Fruit fly (Drosophila melanogaster) whole organism, wandering third instar larva: ENCODE measurements around the gene CG8673.
A peak's percentile ranks its signal among the peaks of the same experiment; 100 is the strongest.

Source experiments
- Abd-B ChIP-seq: fragments of >200 bp; optimal IDR thresholded peaks from 2 replicates; lab custom pipeline; 2017; ENCODE audit warnings: missing biosample characterization, missing genetic modification characterization
- CG32264 ChIP-seq: fragments of 200-800 bp; sonication (Bioruptor generic); optimal IDR thresholded peaks from 2 replicates; lab custom pipeline; 2016; ENCODE audit warnings: missing biosample characterization, missing genetic modification characterization
- CG9705 ChIP-seq: fragments of 200-800 bp; sonication (Bioruptor generic); optimal IDR thresholded peaks from 2 replicates; lab custom pipeline; 2018; ENCODE audit warnings: missing biosample characterization, mild to moderate bottlenecking, missing genetic modification characterization
- Dfd ChIP-seq: fragments of >200 bp; optimal IDR thresholded peaks from 2 replicates; lab custom pipeline; 2017; ENCODE audit warnings: missing biosample characterization, missing genetic modification characterization
- Dif ChIP-seq: fragments of 200-275, 200-300 bp; sonication (Bioruptor generic); optimal IDR thresholded peaks from 2 replicates; lab custom pipeline; 2018; ENCODE audit warnings: missing biosample characterization, missing genetic modification characterization; ENCODE audit not compliant: partially characterized antibody
- GATAd ChIP-seq: sonication (Bioruptor generic); optimal IDR thresholded peaks from 2 replicates; lab custom pipeline; 2016; ENCODE audit warnings: missing biosample characterization, missing genetic modification characterization
- HLH106 ChIP-seq: fragments of 200-800 bp; optimal IDR thresholded peaks from 3 replicates; lab custom pipeline; 2019; ENCODE audit warnings: missing biosample characterization, mild to moderate bottlenecking, missing genetic modification characterization, moderate library complexity
- Hnf4 ChIP-seq: fragments of 200-800 bp; sonication (Bioruptor generic); optimal IDR thresholded peaks from 2 replicates; lab custom pipeline; 2016; ENCODE audit warnings: missing biosample characterization, mild to moderate bottlenecking, missing genetic modification characterization
- Hr83 ChIP-seq: fragments of 200-300 bp; sonication (Bioruptor generic); optimal IDR thresholded peaks from 2 replicates; lab custom pipeline; 2016; ENCODE audit warnings: missing biosample characterization, mild to moderate bottlenecking, missing genetic modification characterization, moderate library complexity; ENCODE audit not compliant: poor library complexity, severe bottlenecking
- Jra ChIP-seq: sonication (Bioruptor generic); optimal IDR thresholded peaks from 2 replicates; lab custom pipeline; 2016; ENCODE audit warnings: missing biosample characterization, missing genetic modification characterization
- OdsH ChIP-seq: fragments of 200-800 bp; sonication (Bioruptor generic); optimal IDR thresholded peaks from 2 replicates; lab custom pipeline; 2016; ENCODE audit warnings: missing biosample characterization, mild to moderate bottlenecking, missing genetic modification characterization
- Rel ChIP-seq, 2 experiments: fragments of 200-800 bp; sonication (Bioruptor generic) in 1 of 2; optimal IDR thresholded peaks; 2 replicates in 1 of 2; 3 replicates in 1 of 2; lab custom pipeline; 2016 to 2019; ENCODE audit warnings: mild to moderate bottlenecking in 2 of 2, missing biosample characterization in 2 of 2, missing genetic modification characterization in 2 of 2, moderate library complexity in 1 of 2
- Sp1 ChIP-seq: fragments of 200-800 bp; sonication (Bioruptor generic); optimal IDR thresholded peaks from 3 replicates; lab custom pipeline; 2019; ENCODE audit warnings: missing biosample characterization, mild to moderate bottlenecking, missing genetic modification characterization, moderate library complexity
- Vsx2 ChIP-seq: fragments of 200-300, 225-300 bp; sonication (Bioruptor generic); optimal IDR thresholded peaks from 2 replicates; lab custom pipeline; 2018; ENCODE audit warnings: missing biosample characterization, missing genetic modification characterization; ENCODE audit not compliant: partially characterized antibody
- br ChIP-seq: fragments of 200-800 bp; sonication (Bioruptor generic); optimal IDR thresholded peaks from 2 replicates; lab custom pipeline; 2016; ENCODE audit warnings: missing biosample characterization, missing genetic modification characterization
- dl ChIP-seq, 2 experiments: fragments of 175-275, 200-275 bp in 1 of 2; fragments of 200-275 bp in 1 of 2; sonication (Bioruptor generic); optimal IDR thresholded peaks; lab custom pipeline; 2018; ENCODE audit warnings: mild to moderate bottlenecking in 2 of 2, missing biosample characterization in 2 of 2, missing genetic modification characterization in 2 of 2, moderate library complexity in 2 of 2; ENCODE audit not compliant: partially characterized antibody in 2 of 2, insufficient read depth in 1 of 2
- dsf ChIP-seq: sonication (Bioruptor generic); optimal IDR thresholded peaks from 2 replicates; lab custom pipeline; 2016; ENCODE audit warnings: missing biosample characterization, missing genetic modification characterization, borderline replicate concordance
- ey ChIP-seq: fragments of 200-800 bp; sonication (Bioruptor generic); optimal IDR thresholded peaks from 2 replicates; lab custom pipeline; 2016; ENCODE audit warnings: missing biosample characterization, missing genetic modification characterization
- foxo ChIP-seq, 2 experiments: fragments of 200-800 bp; sonication (Bioruptor generic); optimal IDR thresholded peaks; 2 replicates in 1 of 2; 3 replicates in 1 of 2; lab custom pipeline; 2016 to 2017; ENCODE audit warnings: missing biosample characterization in 2 of 2, missing genetic modification characterization in 2 of 2
- fru ChIP-seq: fragments of 200-800 bp; sonication (Bioruptor generic); optimal IDR thresholded peaks from 3 replicates; lab custom pipeline; 2016; ENCODE audit warnings: missing biosample characterization, mild to moderate bottlenecking, missing genetic modification characterization
- h ChIP-seq: fragments of 200-800 bp; sonication (Bioruptor generic); optimal IDR thresholded peaks from 3 replicates; lab custom pipeline; 2016; ENCODE audit warnings: missing biosample characterization, mild to moderate bottlenecking, missing genetic modification characterization
- jim ChIP-seq: fragments of 175-275, 200-325 bp; sonication (Bioruptor generic); optimal IDR thresholded peaks from 2 replicates; lab custom pipeline; 2016; ENCODE audit warnings: missing biosample characterization, mild to moderate bottlenecking, missing genetic modification characterization
- lola ChIP-seq: fragments of >200 bp; optimal IDR thresholded peaks from 2 replicates; lab custom pipeline; 2017; ENCODE audit warnings: missing biosample characterization, missing genetic modification characterization
- psq ChIP-seq: fragments of 200-800 bp; sonication (Bioruptor generic); optimal IDR thresholded peaks from 3 replicates; lab custom pipeline; 2017; ENCODE audit warnings: missing biosample characterization, mild to moderate bottlenecking, missing genetic modification characterization, moderate library complexity
- rgr ChIP-seq: fragments of 200-800 bp; sonication (Bioruptor generic); optimal IDR thresholded peaks from 3 replicates; lab custom pipeline; 2016; ENCODE audit warnings: missing biosample characterization, mild to moderate bottlenecking, missing genetic modification characterization
- sv ChIP-seq: fragments of 200-800 bp; sonication (Bioruptor generic); optimal IDR thresholded peaks from 3 replicates; lab custom pipeline; 2016; ENCODE audit warnings: missing biosample characterization, missing genetic modification characterization
- tai ChIP-seq: sonication (Bioruptor generic); optimal IDR thresholded peaks from 2 replicates; lab custom pipeline; 2016; ENCODE audit warnings: missing biosample characterization, missing genetic modification characterization
- usp ChIP-seq: fragments of >200 bp; optimal IDR thresholded peaks from 2 replicates; lab custom pipeline; 2017; ENCODE audit warnings: missing biosample characterization, missing genetic modification characterization
- woc ChIP-seq: sonication (Bioruptor generic); optimal IDR thresholded peaks from 2 replicates; lab custom pipeline; 2016; ENCODE audit warnings: missing biosample characterization, mild to moderate bottlenecking, missing genetic modification characterization

The CG8673 gene

dm6 chr2L:8087468-8087789 lies 36.7 kb upstream of the CG8673 start:
- no peak for TF ChIP-seq Rel (GFP tag; optimal IDR thresholded peaks at IDR 0.05; lab: Kevin White, UChicago)
- TF ChIP-seq Rel (tag; optimal IDR thresholded peaks at IDR 0.05; lab: Kevin White, UChicago) = peak; percentile 16
- TF ChIP-seq fru (GFP tag; lab: Kevin White, UChicago) = no peak
- TF ChIP-seq Hnf4 (GFP tag; lab: Kevin White, UChicago) = no peak
- TF ChIP-seq Sp1 (GFP tag; lab: Kevin White, UChicago) = no peak
- no peak for TF ChIP-seq CG9705 (GFP tag; lab: Kevin White, UChicago)

- TF ChIP-seq Sp1 (GFP tag; lab: Kevin White, UChicago) (peak; percentile 8), br (peak; percentile 44), Dif (GFP tag; lab: Kevin White, UChicago) (peak; percentile 31), Vsx2 (peak; percentile 39), CG32264 (GFP tag; lab: Kevin White, UChicago) (no peak), lola (GFP tag; lab: Kevin White, UChicago) (peak; percentile 29), OdsH (peak; percentile 47), Jra (GFP tag; lab: Kevin White, UChicago) (no peak), GATAd (GFP tag; lab: Kevin White, UChicago) (no peak), rgr (GFP tag; lab: Kevin White, UChicago) (peak; percentile 45), h (peak; percentile 37), fru (GFP tag; lab: Kevin White, UChicago) (peak; percentile 48), ey (GFP tag; lab: Kevin White, UChicago) (peak; percentile 34), Hnf4 (GFP tag; lab: Kevin White, UChicago) (no peak), woc (GFP tag; lab: Kevin White, UChicago) (peak; percentile 7), foxo (GFP tag; optimal IDR thresholded peaks at IDR 0.05; lab: Kevin White, UChicago) (peak; percentile 2 to 43)
Observed at dm6 chr2L:8088025-8088789, 35.9 kb upstream of the CG8673 start.

- TF ChIP-seq jim (GFP tag; lab: Kevin White, UChicago) = no peak
- no peak for TF ChIP-seq lola (GFP tag; lab: Kevin White, UChicago)
- no peak for TF ChIP-seq CG9705 (GFP tag; lab: Kevin White, UChicago)
- TF ChIP-seq usp (GFP tag; lab: Kevin White, UChicago) = no peak
- no peak for TF ChIP-seq Dfd (GFP tag; lab: Kevin White, UChicago)
- TF ChIP-seq foxo (GFP tag; optimal IDR thresholded peaks at IDR 0.05; lab: Kevin White, UChicago) = no peak
- TF ChIP-seq tai (GFP tag; lab: Kevin White, UChicago) = no peak
- TF ChIP-seq rgr (GFP tag; lab: Kevin White, UChicago) = no peak
- no peak for TF ChIP-seq Abd-B (GFP tag; lab: Kevin White, UChicago)
- TF ChIP-seq CG32264 (GFP tag; lab: Kevin White, UChicago) = no peak
- no peak for TF ChIP-seq HLH106 (tag; lab: Kevin White, UChicago)
- no peak for TF ChIP-seq Vsx2
- TF ChIP-seq dl (GFP tag; optimal IDR thresholded peaks at IDR 0.05; lab: Kevin White, UChicago; ENCODE audit: insufficient read depth in 1 of 2, partially characterized antibody in 2 of 2) = no peak
Observed at dm6 chr2L:8091429-8091828, 32.7 kb upstream of the CG8673 start.

- no peak for TF ChIP-seq GATAd (GFP tag; lab: Kevin White, UChicago)
- no peak for TF ChIP-seq Jra (GFP tag; lab: Kevin White, UChicago)
- no peak for TF ChIP-seq foxo (GFP tag; optimal IDR thresholded peaks at IDR 0.05; lab: Kevin White, UChicago)
- no peak for TF ChIP-seq dsf (GFP tag; lab: Kevin White, UChicago)
- TF ChIP-seq OdsH = no peak
- no peak for TF ChIP-seq psq
- no peak for TF ChIP-seq ey (GFP tag; lab: Kevin White, UChicago)
- no peak for TF ChIP-seq sv (GFP tag; lab: Kevin White, UChicago)
- TF ChIP-seq lola (GFP tag; lab: Kevin White, UChicago) = no peak
- TF ChIP-seq jim (GFP tag; lab: Kevin White, UChicago) = no peak
- no peak for TF ChIP-seq Hr83 (GFP tag; lab: Kevin White, UChicago)
- no peak for TF ChIP-seq tai (GFP tag; lab: Kevin White, UChicago)
- no peak for TF ChIP-seq Abd-B (GFP tag; lab: Kevin White, UChicago)
- TF ChIP-seq CG9705 (GFP tag; lab: Kevin White, UChicago) = no peak
- TF ChIP-seq CG32264 (GFP tag; lab: Kevin White, UChicago) = no peak
Observed at dm6 chr2L:8091908-8092307, 32.2 kb upstream of the CG8673 start.
